Fruit fly (Drosophila melanogaster): Measurements from ENCODE around the gene CG11317.

DNA sequence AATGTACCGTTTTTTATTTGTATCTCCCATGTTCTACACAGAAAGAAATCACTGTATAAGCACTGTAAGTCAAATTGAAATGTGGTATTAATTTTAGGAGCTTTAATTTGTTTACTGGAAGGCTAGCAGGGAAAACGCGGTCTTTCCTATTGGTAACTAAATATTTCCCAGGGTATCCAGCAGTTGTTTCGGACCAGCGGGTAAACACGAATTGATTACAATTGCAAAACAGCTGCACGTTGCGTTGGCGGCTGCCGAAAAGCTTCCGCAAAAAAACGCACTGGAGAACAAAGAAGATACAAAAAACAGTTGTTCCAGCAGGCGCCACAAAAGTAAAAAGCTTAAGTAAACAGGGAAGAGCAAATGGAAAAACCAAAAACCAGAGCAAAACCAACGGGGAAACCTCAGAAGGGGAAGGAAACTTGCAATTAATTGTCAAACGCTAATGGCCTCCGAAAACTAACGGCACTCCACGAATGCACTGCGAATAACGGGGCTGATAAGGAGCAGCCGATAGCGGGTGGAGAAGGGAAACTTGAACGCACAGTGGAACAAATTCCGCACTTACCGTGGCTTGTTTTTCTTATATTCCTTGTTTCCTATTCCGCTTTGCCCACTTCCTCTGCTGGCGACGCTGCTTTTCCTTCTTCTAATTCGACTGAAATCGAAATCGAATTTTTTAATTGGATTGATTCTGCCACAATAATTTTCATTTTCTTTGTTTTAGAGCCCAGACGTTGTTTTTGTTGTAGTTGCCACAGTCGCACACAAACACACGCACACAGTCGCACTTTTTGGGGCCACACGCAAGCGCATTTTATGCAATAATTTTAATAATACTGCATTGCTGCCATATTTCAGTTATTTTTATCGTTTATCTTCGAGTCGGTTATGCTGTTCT lies 37.1 kb downstream of the CG11317 start:
- TF ChIP-seq Dfd (GFP tag; optimal IDR thresholded peaks at IDR 0.05) (no peak), h (GFP tag; optimal IDR thresholded peaks at IDR 0.05) (no peak), Dif (GFP tag; optimal IDR thresholded peaks at IDR 0.05; ENCODE audit: partially characterized antibody) (no peak), lola (GFP tag; optimal IDR thresholded peaks at IDR 0.05) (no peak)

Data from whole organism, wandering third instar larva.